Fruit fly (Drosophila melanogaster): ENCODE data around the gene CG13082.

The CG13082 gene

dm6 chr2L:19582185-19582584, 44.0 kb downstream of the CG13082 start, which contains the start of gene Hakai (continued):
- TF ChIP-seq CG12942 (GFP tag; optimal IDR thresholded peaks at IDR 0.05) (peak; percentile 14), CG15514 (GFP tag; optimal IDR thresholded peaks at IDR 0.05) (peak; percentile 97), CG7357 (GFP tag; IDR thresholded peaks at IDR 0.05) (peak; percentile 35; the same call in 1 of the 3 replicates), CG10209 (GFP tag; optimal IDR thresholded peaks at IDR 0.05) (peak; percentile 11), gce (GFP tag; IDR thresholded peaks at IDR 0.05) (0 out of 3 replicates have a peak, but pooled peaks have one; percentile 55), CG1603 (tag; optimal IDR thresholded peaks at IDR 0.05) (peak; percentile 45), inv (GFP tag; IDR thresholded peaks at IDR 0.05; ENCODE audit: partially characterized antibody) (0 out of 2 replicates have a peak, but pooled peaks have one; percentile 28), trh (GFP tag; optimal IDR thresholded peaks at IDR 0.05) (no peak), sd (tag; optimal IDR thresholded peaks at IDR 0.05) (no peak), CG8290 (GFP tag; optimal IDR thresholded peaks at IDR 0.05) (peak; percentile 65), CG8290 (tag; optimal IDR thresholded peaks at IDR 0.05) (peak; percentile 5 to 54), Xrp1 (GFP tag; IDR thresholded peaks at IDR 0.05) (peak; percentile 45; the same call in 1 of the 2 replicates), Hand (GFP tag; optimal IDR thresholded peaks at IDR 0.05) (no peak), Aef1 (GFP tag; IDR thresholded peaks at IDR 0.05) (0 out of 3 replicates have a peak, but pooled peaks have one; percentile 45), aop (GFP tag; IDR thresholded peaks at IDR 0.05) (no peak), hkb (optimal IDR thresholded peaks at IDR 0.05) (no peak), hkb (GFP tag; IDR thresholded peaks at IDR 0.05) (peak; percentile 58), CG34224 (GFP tag; IDR thresholded peaks at IDR 0.05; ENCODE audit: partially characterized antibody) (peak; percentile 57; the same call in 2 of the 3 replicates), so (GFP tag; IDR thresholded peaks at IDR 0.05) (0 out of 3 replicates have a peak, but pooled peaks have one; percentile 49), CG17802 (tag; optimal IDR thresholded peaks at IDR 0.05) (no peak), B-H2 (GFP tag; optimal IDR thresholded peaks at IDR 0.05) (peak; percentile 5), CG8359 (GFP tag; optimal IDR thresholded peaks at IDR 0.05; ENCODE audit: borderline replicate concordance) (no peak), Fer2 (tag; optimal IDR thresholded peaks at IDR 0.05) (peak; percentile 24), CG10147 (GFP tag; optimal IDR thresholded peaks at IDR 0.05) (peak; percentile 42), D19A (tag; optimal IDR thresholded peaks at IDR 0.05) (peak; percentile 26), lola (GFP tag; optimal IDR thresholded peaks at IDR 0.05) (peak in 1 of 3 experiments; percentile 15), Neu2 (GFP tag; optimal IDR thresholded peaks at IDR 0.05; ENCODE audit: borderline replicate concordance) (peak; percentile 8), CG3726 (GFP tag; IDR thresholded peaks at IDR 0.05) (no peak), CG12769 (tag; optimal IDR thresholded peaks at IDR 0.05) (no peak), CG5245 (GFP tag; optimal IDR thresholded peaks at IDR 0.05) (peak; percentile 55), stc (GFP tag; IDR thresholded peaks at IDR 0.05) (no peak), Gug (GFP tag; IDR thresholded peaks at IDR 0.05) (peak; percentile 83), ara (GFP tag; IDR thresholded peaks at IDR 0.05) (no peak), trem (tag; optimal IDR thresholded peaks at IDR 0.05) (peak; percentile 70), CG7786 (GFP tag; optimal IDR thresholded peaks at IDR 0.05) (peak; percentile 49), H15 (GFP tag; IDR thresholded peaks at IDR 0.05) (no peak; the same call in 2 of the 3 replicates), bigmax (GFP tag; optimal IDR thresholded peaks at IDR 0.05) (no peak), CG4404 (GFP tag; IDR thresholded peaks at IDR 0.05) (peak; percentile 61), MESR4 (GFP tag; optimal IDR thresholded peaks at IDR 0.05) (peak; percentile 85), CG4820 (GFP tag; optimal IDR thresholded peaks at IDR 0.05) (peak; percentile 20), kay (GFP tag; optimal IDR thresholded peaks at IDR 0.05) (no peak), ATbp (GFP tag; optimal IDR thresholded peaks at IDR 0.05) (no peak), CTCF (GFP tag; optimal IDR thresholded peaks at IDR 0.05) (no peak), tgo (GFP tag; IDR thresholded peaks at IDR 0.05) (peak; percentile 25; the same call in 1 of the 3 replicates), Max (GFP tag; optimal IDR thresholded peaks at IDR 0.05) (peak; percentile 46), Fer1 (GFP tag; optimal IDR thresholded peaks at IDR 0.05) (peak; percentile 66), stwl (tag; optimal IDR thresholded peaks at IDR 0.05) (peak; percentile 82), Dfd (GFP tag; optimal IDR thresholded peaks at IDR 0.05) (peak in 1 of 2 experiments; percentile 12), CG11398 (GFP tag; optimal IDR thresholded peaks at IDR 0.05) (peak; percentile 32), fu2 (GFP tag; optimal IDR thresholded peaks at IDR 0.05) (peak; percentile 55), PHDP (tag; optimal IDR thresholded peaks at IDR 0.05) (no peak)
